Fruit fly (Drosophila melanogaster) whole organism, wandering third instar larva: Measurements from ENCODE around the gene CG33521.

ENCODE experiments used
- Abd-B ChIP-seq: fragments of >200 bp; optimal IDR thresholded peaks from 2 replicates; lab custom pipeline; 2017; ENCODE audit warnings: missing biosample characterization, missing genetic modification characterization
- GATAd ChIP-seq: sonication (Bioruptor generic); optimal IDR thresholded peaks from 2 replicates; lab custom pipeline; 2016; ENCODE audit warnings: missing biosample characterization, missing genetic modification characterization
- Hr78 ChIP-seq: fragments of >200 bp; optimal IDR thresholded peaks from 2 replicates; lab custom pipeline; 2017; ENCODE audit warnings: missing biosample characterization, missing genetic modification characterization
- Hr83 ChIP-seq: fragments of 200-300 bp; sonication (Bioruptor generic); optimal IDR thresholded peaks from 2 replicates; lab custom pipeline; 2016; ENCODE audit warnings: missing biosample characterization, mild to moderate bottlenecking, missing genetic modification characterization, moderate library complexity; ENCODE audit not compliant: poor library complexity, severe bottlenecking
- h ChIP-seq: fragments of 200-800 bp; sonication (Bioruptor generic); optimal IDR thresholded peaks from 3 replicates; lab custom pipeline; 2016; ENCODE audit warnings: missing biosample characterization, mild to moderate bottlenecking, missing genetic modification characterization
- pan ChIP-seq: fragments of >200 bp; optimal IDR thresholded peaks from 2 replicates; lab custom pipeline; 2017

dm6 chr4:1230564-1230964 lies 45.0 kb downstream of the CG33521 start, which contains the start of the genes Dyrk3 and Cadps:
- TF ChIP-seq h (no peak), GATAd (no peak), Hr78 (GFP tag; lab: Kevin White, UChicago) (peak; percentile 69), pan (lab: Kevin White, UChicago) (no peak), Abd-B (GFP tag; lab: Kevin White, UChicago) (no peak), Hr83 (GFP tag; lab: Kevin White, UChicago) (peak; percentile 1)
